Worm (Caenorhabditis elegans) whole organism, mixed stage, embryonic: ENCODE results near the gene srb-5.

ENCODE experiments used
- ceh-39 ChIP-seq: fragments of 150-350 bp; optimal IDR thresholded peaks from 2 replicates; lab custom pipeline; 2014; ENCODE audit warnings: missing biosample characterization, missing genetic modification characterization
- elt-3 ChIP-seq: fragments of 150-350 bp; optimal IDR thresholded peaks from 2 replicates; lab custom pipeline; 2014; ENCODE audit warnings: missing biosample characterization, missing genetic modification characterization
- nhr-237 ChIP-seq: fragments of 150-350 bp; optimal IDR thresholded peaks from 2 replicates; lab custom pipeline; 2014; ENCODE audit warnings: missing biosample characterization, missing genetic modification characterization
- nhr-28 ChIP-seq: fragments of 150-350 bp; optimal IDR thresholded peaks from 2 replicates; lab custom pipeline; 2014; ENCODE audit warnings: missing biosample characterization, missing genetic modification characterization
- nhr-76 ChIP-seq: sonication (generic microtip); optimal IDR thresholded peaks from 2 replicates; lab custom pipeline; 2017; ENCODE audit warnings: missing biosample characterization, missing genetic modification characterization

DNA sequence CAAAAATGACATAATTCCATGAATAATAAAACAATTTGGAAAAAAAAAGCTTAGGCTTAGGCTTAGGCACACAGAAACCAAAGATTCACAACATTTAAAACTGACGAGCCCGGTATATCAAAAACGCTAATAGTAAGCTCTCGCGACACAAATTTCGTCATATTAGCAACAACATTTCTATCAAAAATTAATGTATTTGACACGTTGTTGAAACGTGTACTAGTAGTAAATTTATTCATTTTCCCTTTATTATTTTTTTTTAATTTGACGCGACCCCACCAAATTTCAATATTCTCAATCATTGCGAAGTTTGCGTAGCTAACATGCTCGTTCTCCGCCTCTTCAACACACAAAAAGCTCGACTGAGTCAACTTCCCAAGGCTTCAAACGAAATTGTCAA, 48.8 kb upstream of the srb-5 start, which contains the start of gene C34F11.2:
- no peak for TF ChIP-seq nhr-28
- TF ChIP-seq nhr-237 (tag; lab: Kevin White, UChicago), result no peak
- no peak for TF ChIP-seq ceh-39
- no peak for TF ChIP-seq elt-3
- no peak for TF ChIP-seq nhr-76 (tag; lab: Kevin White, UChicago)
